Worm (Caenorhabditis elegans) whole organism, young adult: ENCODE data around the gene ZK180.7.

Experiments used
- F57C9.4 ChIP-seq: sonication (generic microtip); optimal IDR thresholded peaks from 2 replicates; lab custom pipeline; 2017; ENCODE audit warnings: mild to moderate bottlenecking, missing genetic modification characterization, missing compliant biosample characterization
- K11D2.4 ChIP-seq: fragments of 200-800 bp; sonication (Bioruptor generic); IDR thresholded peaks from 2 replicates; pipeline ENCODE4 v1.3.6; 2022; ENCODE audit warnings: missing genetic modification reagents, missing genetic modification characterization, missing compliant biosample characterization
- dpff-1 ChIP-seq: sonication (generic microtip); optimal IDR thresholded peaks from 2 replicates; lab custom pipeline; 2017; ENCODE audit warnings: mild to moderate bottlenecking, missing genetic modification characterization, missing compliant biosample characterization
- dpl-1 ChIP-seq: fragments of 150-350 bp; optimal IDR thresholded peaks from 2 replicates; lab custom pipeline; 2014; ENCODE audit warnings: missing biosample characterization, missing genetic modification reagents, missing genetic modification characterization
- ets-4 ChIP-seq: fragments of 200-800 bp; sonication (Bioruptor generic); optimal IDR thresholded peaks from 2 replicates; lab custom pipeline; 2018; ENCODE audit warnings: mild to moderate bottlenecking, missing genetic modification characterization, missing compliant biosample characterization
- lin-35 ChIP-seq, 3 experiments: fragments of 150-350 bp in 2 of 3; sonication (generic microtip) in 1 of 3; optimal IDR thresholded peaks; 2 replicates each; lab custom pipeline; 2014 to 2018; ENCODE audit warnings: missing biosample characterization in 3 of 3, missing genetic modification characterization in 3 of 3, missing genetic modification reagents in 3 of 3
- lsl-1 ChIP-seq: fragments of 200-800 bp; sonication (Bioruptor generic); optimal IDR thresholded peaks from 2 replicates; lab custom pipeline; 2018; ENCODE audit warnings: mild to moderate bottlenecking, missing genetic modification characterization, moderate library complexity, missing compliant biosample characterization
- mes-4 ChIP-seq: sonication (generic microtip); optimal IDR thresholded peaks from 2 replicates; lab custom pipeline; 2016; ENCODE audit warnings: missing genotype, missing genetic modification characterization, missing compliant biosample characterization
- snpc-4 ChIP-seq, 5 experiments: fragments of 150-350 bp in 1 of 5; sonication (generic microtip) in 4 of 5; optimal IDR thresholded peaks; 2 replicates each; lab custom pipeline; 2014 to 2018; ENCODE audit warnings: missing genetic modification characterization in 5 of 5, missing biosample characterization in 3 of 5, antibody characterized with exemption in 2 of 5, mild to moderate bottlenecking in 2 of 5, missing compliant biosample characterization in 2 of 5, missing genotype in 2 of 5, moderate library complexity in 2 of 5, missing genetic modification reagents in 1 of 5
- tbp1 ChIP-seq: fragments of 200-800 bp; sonication (Bioruptor generic); optimal IDR thresholded peaks from 2 replicates; lab custom pipeline; 2018; ENCODE audit warnings: mild to moderate bottlenecking, missing genetic modification characterization, missing compliant biosample characterization
- xnd-1 ChIP-seq: sonication (generic microtip); optimal IDR thresholded peaks from 2 replicates; lab custom pipeline; 2016; ENCODE audit warnings: missing genotype, missing genetic modification reagents, missing genetic modification characterization, missing compliant biosample characterization
- zim-3 ChIP-seq: sonication (generic microtip); optimal IDR thresholded peaks from 2 replicates; lab custom pipeline; 2017; ENCODE audit warnings: mild to moderate bottlenecking, missing genetic modification characterization, moderate library complexity, missing compliant biosample characterization

DNA sequence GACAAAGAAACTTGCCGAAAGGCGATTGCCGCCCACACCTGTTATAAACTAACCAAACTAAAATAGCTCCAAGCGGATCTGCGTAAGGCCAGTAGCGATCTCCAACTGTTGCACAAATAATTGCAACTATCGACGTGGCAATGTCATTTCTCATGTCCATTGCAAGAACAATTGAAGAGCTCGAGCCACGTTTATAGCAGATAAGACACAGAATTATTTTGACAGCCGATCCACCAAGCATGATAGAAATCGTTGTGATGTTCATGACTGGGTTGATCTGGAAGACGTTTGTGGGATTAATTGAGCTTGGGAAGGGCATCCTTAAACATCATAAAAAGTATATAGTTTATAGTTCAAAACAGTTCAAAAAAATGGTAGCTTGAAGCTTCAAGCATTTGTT lies 52.6 kb downstream of the ZK180.7 start:
- TF ChIP-seq snpc-4 (GFP tag; optimal IDR thresholded peaks at IDR 0.05; lab: Kevin White, UChicago) = no peak
- TF ChIP-seq snpc-4 (tag; optimal IDR thresholded peaks at IDR 0.05; lab: Kevin White, UChicago) = no peak
- no peak for TF ChIP-seq dpl-1 (GFP tag; lab: Kevin White, UChicago)
- TF ChIP-seq mes-4 (tag; lab: Kevin White, UChicago) = no peak
- no peak for TF ChIP-seq K11D2.4 (GFP tag; lab: Robert Waterston, UW)
- TF ChIP-seq dpff-1 (tag; lab: Kevin White, UChicago) = no peak
- no peak for TF ChIP-seq F57C9.4
- TF ChIP-seq zim-3 = no peak
- no peak for TF ChIP-seq lsl-1 (GFP tag; lab: Kevin White, UChicago)
- TF ChIP-seq lin-35 (GFP tag; optimal IDR thresholded peaks at IDR 0.05; lab: Kevin White, UChicago) = no peak
- TF ChIP-seq tbp1 (GFP tag; lab: Kevin White, UChicago) = no peak
- TF ChIP-seq xnd-1 (tag; lab: Kevin White, UChicago) = no peak
- TF ChIP-seq ets-4 (GFP tag; lab: Kevin White, UChicago) = no peak
